Worm (Caenorhabditis elegans): ENCODE measurements around the gene Y44A6C.2.

Gene Y44A6C.2

DNA sequence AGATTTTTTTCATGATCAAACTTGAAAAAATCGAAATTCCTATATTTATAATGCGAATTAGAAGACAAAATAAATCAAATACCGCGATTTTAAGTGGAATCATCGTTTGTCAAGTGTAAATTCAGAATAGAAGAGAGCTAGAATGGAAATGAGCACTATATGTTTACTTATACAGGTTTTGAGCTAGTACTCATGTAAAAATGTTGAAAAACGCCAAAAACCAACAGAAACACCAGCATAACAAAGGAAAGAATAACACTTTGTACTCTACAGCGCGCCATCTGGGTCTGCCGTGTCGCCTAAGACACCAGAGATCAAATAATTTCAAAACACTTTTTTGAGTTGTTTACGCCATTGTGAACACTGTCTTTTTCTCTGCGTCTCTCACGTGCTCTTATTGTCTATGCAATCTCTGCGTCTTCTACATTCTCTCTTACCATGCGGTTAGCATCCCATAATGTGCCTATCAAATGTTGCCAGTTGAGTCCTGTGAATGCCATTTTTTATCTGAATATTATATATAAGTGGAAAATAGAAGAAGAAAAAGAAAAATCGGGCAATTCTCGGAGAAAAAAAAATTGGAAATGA is 6.8 kb downstream of the Y44A6C.2 start, which contains the start of gene ipla-3:
Gene ipla-3, minus strand, starts transcription at position 510 of the 588 bp plus-strand sequence.
- TF ChIP-seq lin-15B (tag; optimal IDR thresholded peaks at IDR 0.05) (peak; percentile 12), R02D3.7 (tag; optimal IDR thresholded peaks at IDR 0.05) (no peak), nfya-1 (tag; optimal IDR thresholded peaks at IDR 0.05; ENCODE audit: insufficient read depth) (peak; percentile 68), nhr-76 (tag; optimal IDR thresholded peaks at IDR 0.05) (no peak), nhr-25 (tag; optimal IDR thresholded peaks at IDR 0.05) (no peak), elt-2 (tag; optimal IDR thresholded peaks at IDR 0.05) (peak; percentile 89), hmg-11 (tag; optimal IDR thresholded peaks at IDR 0.05) (peak; percentile 61), lsy-12 (tag; optimal IDR thresholded peaks at IDR 0.05) (no peak), fkh-10 (GFP tag; optimal IDR thresholded peaks at IDR 0.05) (peak; percentile 47), jun-1 (tag; optimal IDR thresholded peaks at IDR 0.05) (peak; percentile 71), nhr-237 (tag; optimal IDR thresholded peaks at IDR 0.05) (no peak), egl-5 (tag; optimal IDR thresholded peaks at IDR 0.05) (peak; percentile 96), mdl-1 (tag; optimal IDR thresholded peaks at IDR 0.05) (peak; percentile 76), pqm-1 (tag; optimal IDR thresholded peaks at IDR 0.05) (peak; percentile 97), elt-1 (tag; optimal IDR thresholded peaks at IDR 0.05) (no peak), pha-4 (tag; optimal IDR thresholded peaks at IDR 0.05) (peak; percentile 97), ceh-28 (tag; optimal IDR thresholded peaks at IDR 0.05) (peak; percentile 70), snpc-4 (tag; optimal IDR thresholded peaks at IDR 0.05) (peak; percentile 53), lin-39 (tag; optimal IDR thresholded peaks at IDR 0.05) (peak; percentile 38), nhr-23 (tag; optimal IDR thresholded peaks at IDR 0.05) (peak; percentile 34), unc-62 (GFP tag; optimal IDR thresholded peaks at IDR 0.05) (no peak), unc-39 (tag; optimal IDR thresholded peaks at IDR 0.05) (no peak)

DNA sequence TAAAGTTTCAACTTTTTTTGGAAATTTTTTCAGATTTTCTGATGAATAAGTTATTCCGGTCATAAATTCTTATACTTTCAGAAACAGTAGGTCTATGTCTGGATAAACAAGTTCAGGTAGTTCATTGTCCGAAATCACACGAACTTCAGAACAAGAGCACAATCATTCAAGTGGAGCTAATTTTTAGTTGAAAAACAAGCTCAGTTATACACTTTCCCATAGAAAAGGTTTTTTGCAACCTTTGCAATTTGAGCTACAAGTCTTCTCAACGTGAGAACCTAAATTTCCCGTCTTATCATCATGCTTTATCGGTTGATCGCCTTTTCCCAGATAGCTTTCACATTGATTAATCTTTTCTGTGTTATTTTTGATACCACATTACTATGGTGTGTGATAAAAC is 9.8 kb downstream of the Y44A6C.2 start, which contains the start of gene srxa-1:
Gene srxa-1, plus strand, starts transcription at position 301 of the 400 bp plus-strand sequence.
- TF ChIP-seq ZK546.5 (tag; optimal IDR thresholded peaks at IDR 0.05) (no peak), nhr-77 (tag; optimal IDR thresholded peaks at IDR 0.05) (no peak), sea-2 (GFP tag; optimal IDR thresholded peaks at IDR 0.05) (no peak), daf-12 (tag; optimal IDR thresholded peaks at IDR 0.05) (no peak), R02D3.7 (tag; optimal IDR thresholded peaks at IDR 0.05) (no peak), lin-15B (tag; optimal IDR thresholded peaks at IDR 0.05) (no peak), nhr-237 (tag; optimal IDR thresholded peaks at IDR 0.05) (no peak), hmg-11 (tag; optimal IDR thresholded peaks at IDR 0.05) (no peak), jun-1 (tag; optimal IDR thresholded peaks at IDR 0.05) (no peak), skn-1 (tag; optimal IDR thresholded peaks at IDR 0.05) (no peak), nhr-25 (tag; optimal IDR thresholded peaks at IDR 0.05) (no peak), fkh-10 (GFP tag; optimal IDR thresholded peaks at IDR 0.05) (no peak)

- TF ChIP-seq nhr-76 (tag; optimal IDR thresholded peaks at IDR 0.05) (no peak), eor-1 (tag; optimal IDR thresholded peaks at IDR 0.05) (no peak), nhr-77 (tag; optimal IDR thresholded peaks at IDR 0.05) (no peak), ztf-4 (tag; optimal IDR thresholded peaks at IDR 0.05) (no peak), ama-1 (optimal IDR thresholded peaks at IDR 0.05) (no peak), aly-2 (tag; optimal IDR thresholded peaks at IDR 0.05) (no peak), ceh-28 (tag; optimal IDR thresholded peaks at IDR 0.05) (no peak), unc-62 (GFP tag; optimal IDR thresholded peaks at IDR 0.05) (no peak), ceh-16 (tag; optimal IDR thresholded peaks at IDR 0.05) (no peak), sea-2 (GFP tag; optimal IDR thresholded peaks at IDR 0.05) (no peak), ceh-82 (tag; optimal IDR thresholded peaks at IDR 0.05) (no peak)
These were observed 12.6 kb downstream of the Y44A6C.2 start, which contains the start of gene srxa-6 for ce11 chrV:20734658-20735057. srxa-6 (plus strand) TSS chrV:20734958.

ce11 chrV:20739387-20739786 is 17.4 kb downstream of the Y44A6C.2 start:
- no peak for TF ChIP-seq unc-62 (GFP tag; optimal IDR thresholded peaks at IDR 0.05)
- TF ChIP-seq nfya-1 (tag; optimal IDR thresholded peaks at IDR 0.05; ENCODE audit: insufficient read depth), result peak; percentile 4

DNA sequence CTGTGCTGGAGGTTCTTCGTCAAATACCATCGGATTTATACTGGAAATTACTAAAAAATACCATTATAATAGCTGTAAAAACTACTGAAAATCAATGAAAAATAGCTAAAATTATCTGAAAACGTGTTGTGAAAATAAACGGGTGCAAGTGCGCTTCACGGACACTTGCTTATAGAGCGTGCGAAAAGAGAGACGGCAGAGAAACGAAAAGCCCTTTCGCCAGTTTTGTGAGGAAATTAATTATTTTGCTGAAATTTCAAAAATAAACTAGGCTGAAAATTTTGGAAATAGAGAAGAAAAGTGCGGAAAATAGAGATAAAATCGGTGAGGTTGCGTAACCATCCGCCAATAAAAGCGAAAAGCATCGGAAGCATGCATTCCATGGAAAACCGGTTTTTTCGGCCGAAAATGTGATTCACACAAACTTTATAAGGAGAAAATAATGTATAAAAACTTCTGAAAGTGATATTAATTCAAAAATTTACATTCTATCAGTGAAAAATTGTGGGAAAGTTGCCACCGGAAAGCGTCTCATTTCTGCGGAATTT is 22.3 kb downstream of the Y44A6C.2 start, which contains the start of gene dnj-25:
Gene dnj-25, minus strand, starts transcription at position 57 of the 548 bp plus-strand sequence.
- no peak for TF ChIP-seq pqm-1 (tag; optimal IDR thresholded peaks at IDR 0.05)
- TF ChIP-seq nfya-1 (tag; optimal IDR thresholded peaks at IDR 0.05; ENCODE audit: insufficient read depth), result peak; percentile 25
- TF ChIP-seq ZK546.5 (tag; optimal IDR thresholded peaks at IDR 0.05), result no peak
- TF ChIP-seq fkh-10 (GFP tag; optimal IDR thresholded peaks at IDR 0.05), result no peak
- TF ChIP-seq nhr-23 (tag; optimal IDR thresholded peaks at IDR 0.05), result no peak
- TF ChIP-seq mml-1 (tag; optimal IDR thresholded peaks at IDR 0.05), result no peak
- no peak for TF ChIP-seq sea-2 (GFP tag; optimal IDR thresholded peaks at IDR 0.05)
- no peak for TF ChIP-seq lin-39 (tag; optimal IDR thresholded peaks at IDR 0.05)
- no peak for TF ChIP-seq aly-2 (tag; optimal IDR thresholded peaks at IDR 0.05)
- TF ChIP-seq ceh-16 (tag; optimal IDR thresholded peaks at IDR 0.05), result no peak
- TF ChIP-seq nhr-25 (tag; optimal IDR thresholded peaks at IDR 0.05), result no peak
- TF ChIP-seq nhr-43 (tag; optimal IDR thresholded peaks at IDR 0.05; ENCODE audit: poor library complexity, severe bottlenecking), result no peak
- peak; percentile 19 for TF ChIP-seq lin-15B (tag; optimal IDR thresholded peaks at IDR 0.05)
- no peak for TF ChIP-seq daf-12 (tag; optimal IDR thresholded peaks at IDR 0.05)
- peak; percentile 59 for TF ChIP-seq pha-4 (tag; optimal IDR thresholded peaks at IDR 0.05)
- TF ChIP-seq fos-1 (tag; optimal IDR thresholded peaks at IDR 0.05), result no peak
- no peak for TF ChIP-seq ceh-9 (tag; optimal IDR thresholded peaks at IDR 0.05)
- no peak for TF ChIP-seq jun-1 (tag; optimal IDR thresholded peaks at IDR 0.05)
- TF ChIP-seq lsy-12 (tag; optimal IDR thresholded peaks at IDR 0.05), result no peak
- no peak for TF ChIP-seq ceh-28 (tag; optimal IDR thresholded peaks at IDR 0.05)
- TF ChIP-seq R02D3.7 (tag; optimal IDR thresholded peaks at IDR 0.05), result no peak
- peak; percentile 39 for TF ChIP-seq hmg-11 (tag; optimal IDR thresholded peaks at IDR 0.05)
- TF ChIP-seq elt-3 (tag; optimal IDR thresholded peaks at IDR 0.05), result no peak
- no peak for TF ChIP-seq nhr-11 (tag; optimal IDR thresholded peaks at IDR 0.05)
- no peak for TF ChIP-seq nhr-76 (tag; optimal IDR thresholded peaks at IDR 0.05)
- no peak for TF ChIP-seq elt-2 (tag; optimal IDR thresholded peaks at IDR 0.05)
- TF ChIP-seq unc-39 (tag; optimal IDR thresholded peaks at IDR 0.05), result no peak

All from whole organism, L3 larva.